Fruit fly (Drosophila melanogaster) whole organism, embryonic: ENCODE results near the gene mio.
A peak's percentile ranks its signal among the peaks of the same experiment; 100 is the strongest.

ENCODE experiments used
- C15 ChIP-seq: fragments of 200-800 bp; sonication (Bioruptor generic); IDR thresholded peaks from 3 replicates; pipeline ENCODE4 v1.3.6; 2022; ENCODE audit warnings: missing biosample characterization, missing genetic modification characterization
- CG11723 ChIP-seq: fragments of 200-800 bp; sonication (Bioruptor generic); optimal IDR thresholded peaks from 2 replicates; lab custom pipeline; 2017; ENCODE audit warnings: missing biosample characterization, mild to moderate bottlenecking, missing genetic modification characterization
- CG1602 ChIP-seq: fragments of 200-800 bp; sonication (Bioruptor generic); optimal IDR thresholded peaks from 3 replicates; lab custom pipeline; 2016; ENCODE audit warnings: missing biosample characterization, missing genetic modification characterization
- CG18764 ChIP-seq: fragments of 200-800 bp; sonication (Bioruptor generic); optimal IDR thresholded peaks from 3 replicates; lab custom pipeline; 2016; ENCODE audit warnings: missing biosample characterization, missing genetic modification characterization
- CG2120 ChIP-seq: fragments of 200-800 bp; sonication (Bioruptor generic); optimal IDR thresholded peaks from 3 replicates; lab custom pipeline; 2016; ENCODE audit warnings: missing biosample characterization, missing genetic modification characterization
- CG31441 ChIP-seq: fragments of 200-800 bp; sonication (Bioruptor generic); IDR thresholded peaks from 2 replicates; pipeline ENCODE4 v1.3.6; 2022; ENCODE audit warnings: missing biosample characterization, missing genetic modification characterization
- CG4617 ChIP-seq: fragments of 200-800 bp; sonication (Bioruptor generic); optimal IDR thresholded peaks from 3 replicates; lab custom pipeline; 2016; ENCODE audit warnings: missing biosample characterization, missing genetic modification characterization, borderline replicate concordance
- CG7963 ChIP-seq: fragments of 200-800 bp; sonication (Bioruptor generic); IDR thresholded peaks from 3 replicates; pipeline ENCODE4 v1.3.6; 2022; ENCODE audit warnings: missing biosample characterization, missing genetic modification characterization; ENCODE audit not compliant: partially characterized antibody
- CG8281 ChIP-seq: fragments of 200-800 bp; sonication (Bioruptor generic); optimal IDR thresholded peaks from 2 replicates; lab custom pipeline; 2018; ENCODE audit warnings: missing biosample characterization, mild to moderate bottlenecking, missing genetic modification characterization, moderate library complexity
- CG8388 ChIP-seq: fragments of 200-800 bp; sonication (Bioruptor generic); optimal IDR thresholded peaks from 2 replicates; lab custom pipeline; 2019; ENCODE audit warnings: missing biosample characterization, mild to moderate bottlenecking, missing genetic modification characterization, moderate library complexity
- CG8478 ChIP-seq: fragments of >200 bp; optimal IDR thresholded peaks from 2 replicates; lab custom pipeline; 2018
- CG9609 ChIP-seq: fragments of 200-800 bp; sonication (Bioruptor generic); optimal IDR thresholded peaks from 3 replicates; lab custom pipeline; 2016; ENCODE audit warnings: missing biosample characterization, missing genetic modification characterization
- CG9727 ChIP-seq: fragments of 200-800 bp; sonication (Bioruptor generic); optimal IDR thresholded peaks from 3 replicates; lab custom pipeline; 2017; ENCODE audit warnings: missing biosample characterization, mild to moderate bottlenecking, missing genetic modification characterization
- Chrac-16 ChIP-seq: fragments of 200-800 bp; sonication (Bioruptor generic); optimal IDR thresholded peaks from 3 replicates; lab custom pipeline; 2016; ENCODE audit warnings: missing biosample characterization, missing genetic modification characterization
- D ChIP-seq, 2 experiments: fragments of 200-800 bp in 1 of 2; fragments of >200 bp in 1 of 2; sonication (Bioruptor generic) in 1 of 2; optimal IDR thresholded peaks; 2 replicates in 1 of 2; 3 replicates in 1 of 2; lab custom pipeline; 2017; ENCODE audit warnings: mild to moderate bottlenecking in 1 of 2, missing biosample characterization in 1 of 2, missing genetic modification characterization in 1 of 2, missing genetic modification reagents in 1 of 2
- Dip3 ChIP-seq: fragments of 200-800 bp; sonication (Bioruptor generic); optimal IDR thresholded peaks from 3 replicates; lab custom pipeline; 2016; ENCODE audit warnings: missing biosample characterization, missing genetic modification characterization
- Dll ChIP-seq: fragments of 200-800 bp; sonication (Bioruptor generic); IDR thresholded peaks from 4 replicates; pipeline ENCODE4 v1.3.6; 2022; ENCODE audit warnings: missing biosample characterization, missing genetic modification characterization; ENCODE audit not compliant: partially characterized antibody
- Dref ChIP-seq: fragments of 200-800 bp; sonication (Bioruptor generic); IDR thresholded peaks from 2 replicates; pipeline ENCODE4 v1.3.6; 2022; ENCODE audit warnings: missing biosample characterization, missing genetic modification characterization
- Gug ChIP-seq: fragments of 200-800 bp; sonication (Bioruptor generic); IDR thresholded peaks from 4 replicates; pipeline ENCODE4 v1.3.6; 2022; ENCODE audit warnings: missing biosample characterization, missing genetic modification characterization
- HLH3B ChIP-seq: fragments of 200-800 bp; sonication (Bioruptor generic); IDR thresholded peaks from 2 replicates; pipeline ENCODE4 v1.3.6; 2022; ENCODE audit warnings: missing biosample characterization, missing genetic modification characterization
- HLHmδ ChIP-seq: fragments of 200-800 bp; sonication (Bioruptor generic); optimal IDR thresholded peaks from 2 replicates; lab custom pipeline; 2018; ENCODE audit warnings: missing biosample characterization, mild to moderate bottlenecking, missing genetic modification characterization, moderate library complexity
- Hand ChIP-seq: fragments of 200-800 bp; sonication (Bioruptor generic); optimal IDR thresholded peaks from 2 replicates; lab custom pipeline; 2017; ENCODE audit warnings: mild to moderate bottlenecking, missing biosample characterization, missing genetic modification reagents, missing genetic modification characterization
- MBD-R2 ChIP-seq: fragments of 200-800 bp; sonication (Bioruptor generic); IDR thresholded peaks from 2 replicates; pipeline ENCODE4 v1.3.6; 2022; ENCODE audit warnings: missing biosample characterization, missing genetic modification characterization
- Max ChIP-seq: fragments of 200-800 bp; sonication (Bioruptor generic); optimal IDR thresholded peaks from 2 replicates; lab custom pipeline; 2016; ENCODE audit warnings: missing biosample characterization, mild to moderate bottlenecking, missing genetic modification characterization
- NK7.1 ChIP-seq: fragments of 200-800 bp; sonication (Bioruptor generic); optimal IDR thresholded peaks from 3 replicates; lab custom pipeline; 2016; ENCODE audit warnings: missing biosample characterization, missing genetic modification characterization
- Oli ChIP-seq: fragments of 200-800 bp; sonication (Bioruptor generic); optimal IDR thresholded peaks from 2 replicates; lab custom pipeline; 2018; ENCODE audit warnings: missing biosample characterization, mild to moderate bottlenecking, missing genetic modification characterization, moderate library complexity
- Rfx ChIP-seq: fragments of 200-800 bp; sonication (Bioruptor generic); IDR thresholded peaks from 2 replicates; pipeline ENCODE4 v1.3.6; 2022; ENCODE audit warnings: missing biosample characterization, missing genetic modification characterization
- Sin3A ChIP-seq: fragments of >200 bp; optimal IDR thresholded peaks from 2 replicates; lab custom pipeline; 2018
- Ssrp ChIP-seq: fragments of 200-800 bp; sonication (Bioruptor generic); optimal IDR thresholded peaks from 2 replicates; lab custom pipeline; 2018; ENCODE audit warnings: missing biosample characterization, mild to moderate bottlenecking, missing genetic modification characterization, moderate library complexity
- Tbp ChIP-seq: fragments of >200 bp; optimal IDR thresholded peaks from 2 replicates; lab custom pipeline; 2018; ENCODE audit warnings: missing biosample characterization, missing genetic modification characterization
- Xbp1 ChIP-seq: fragments of 200-800 bp; sonication (Bioruptor generic); optimal IDR thresholded peaks from 3 replicates; lab custom pipeline; 2016; ENCODE audit warnings: missing biosample characterization, mild to moderate bottlenecking, missing genetic modification characterization
- ash1 ChIP-seq: fragments of 200-800 bp; sonication (Bioruptor generic); optimal IDR thresholded peaks from 2 replicates; lab custom pipeline; 2018; ENCODE audit warnings: missing biosample characterization, mild to moderate bottlenecking, missing genetic modification characterization
- caup ChIP-seq: fragments of 200-800 bp; sonication (Bioruptor generic); optimal IDR thresholded peaks from 3 replicates; lab custom pipeline; 2017; ENCODE audit warnings: missing biosample characterization, mild to moderate bottlenecking, missing genetic modification characterization, moderate library complexity; ENCODE audit not compliant: severe bottlenecking
- crp ChIP-seq, 2 experiments: fragments of 200-800 bp; sonication (Bioruptor generic); optimal IDR thresholded peaks; 2 replicates in 1 of 2; 3 replicates in 1 of 2; lab custom pipeline; 2017; ENCODE audit warnings: missing biosample characterization in 2 of 2, missing genetic modification characterization in 2 of 2, mild to moderate bottlenecking in 1 of 2, moderate library complexity in 1 of 2
- ems ChIP-seq: fragments of 200-800 bp; sonication (Bioruptor generic); optimal IDR thresholded peaks from 3 replicates; lab custom pipeline; 2016; ENCODE audit warnings: missing biosample characterization, missing genetic modification characterization
- fd3F ChIP-seq: fragments of 200-800 bp; sonication (Bioruptor generic); optimal IDR thresholded peaks from 2 replicates; lab custom pipeline; 2018; ENCODE audit warnings: missing biosample characterization, mild to moderate bottlenecking, missing genetic modification characterization, moderate library complexity
- fd64A ChIP-seq: fragments of 200-800 bp; sonication (Bioruptor generic); optimal IDR thresholded peaks from 3 replicates; lab custom pipeline; 2018; ENCODE audit warnings: missing biosample characterization, mild to moderate bottlenecking, missing genetic modification characterization
- gro ChIP-seq: fragments of 200-800 bp; sonication (Bioruptor generic); optimal IDR thresholded peaks from 2 replicates; lab custom pipeline; 2016; ENCODE audit warnings: missing biosample characterization, missing genetic modification characterization
- hb ChIP-seq: fragments of 200-800 bp; sonication (Bioruptor generic); IDR thresholded peaks from 3 replicates; pipeline ENCODE4 v1.3.6; 2022; ENCODE audit warnings: missing biosample characterization, missing genetic modification characterization; ENCODE audit not compliant: partially characterized antibody
- jing ChIP-seq: fragments of 200-800 bp; sonication (Bioruptor generic); optimal IDR thresholded peaks from 2 replicates; lab custom pipeline; 2018; ENCODE audit warnings: missing biosample characterization, mild to moderate bottlenecking, missing genetic modification characterization
- ken ChIP-seq: fragments of 200-800 bp; sonication (Bioruptor generic); IDR thresholded peaks from 3 replicates; pipeline ENCODE4 v1.3.6; 2022; ENCODE audit warnings: missing biosample characterization, missing genetic modification characterization
- klu ChIP-seq: fragments of 200-800 bp; sonication (Bioruptor generic); IDR thresholded peaks from 2 replicates; pipeline ENCODE4 v1.3.6; 2022; ENCODE audit warnings: missing biosample characterization, missing genetic modification characterization
- onecut ChIP-seq: fragments of 200-800 bp; sonication (Bioruptor generic); IDR thresholded peaks from 2 replicates; pipeline ENCODE4 v1.3.6; 2022; ENCODE audit warnings: missing biosample characterization, missing genetic modification characterization
- phol ChIP-seq: fragments of 200-800 bp; sonication (Bioruptor generic); optimal IDR thresholded peaks from 3 replicates; lab custom pipeline; 2018; ENCODE audit warnings: missing biosample characterization, mild to moderate bottlenecking, missing genetic modification characterization, moderate library complexity
- pros ChIP-seq: fragments of 200-800 bp; sonication (Bioruptor generic); optimal IDR thresholded peaks from 3 replicates; lab custom pipeline; 2019; ENCODE audit warnings: missing biosample characterization, mild to moderate bottlenecking, missing genetic modification characterization, moderate library complexity
- ro ChIP-seq: fragments of 200-800 bp; sonication (Bioruptor generic); IDR thresholded peaks from 2 replicates; pipeline ENCODE4 v1.3.6; 2022; ENCODE audit warnings: missing biosample characterization, missing genetic modification characterization
- ssp ChIP-seq: fragments of 200-800 bp; sonication (Bioruptor generic); IDR thresholded peaks from 2 replicates; pipeline ENCODE4 v1.3.6; 2022; ENCODE audit warnings: missing biosample characterization, missing genetic modification characterization
- tin ChIP-seq: fragments of 200-800 bp; sonication (Bioruptor generic); optimal IDR thresholded peaks from 3 replicates; lab custom pipeline; 2016; ENCODE audit warnings: missing biosample characterization, missing genetic modification characterization
- toy ChIP-seq: fragments of 200-800 bp; sonication (Bioruptor generic); IDR thresholded peaks from 2 replicates; pipeline ENCODE4 v1.3.6; 2022; ENCODE audit warnings: missing biosample characterization, missing genetic modification characterization
- trh ChIP-seq: fragments of 200-800 bp; sonication (Bioruptor generic); optimal IDR thresholded peaks from 2 replicates; lab custom pipeline; 2016; ENCODE audit warnings: missing biosample characterization, missing genetic modification characterization
- z ChIP-seq: fragments of 200-800 bp; sonication (Bioruptor generic); IDR thresholded peaks from 3 replicates; pipeline ENCODE4 v1.3.6; 2022; ENCODE audit warnings: missing biosample characterization, missing genetic modification characterization

The mio gene

dm6 chr2L:2189100-2189499 is 28.0 kb upstream of the mio start (continued):
- TF ChIP-seq HLH3B (GFP tag; lab: Robert Waterston, UW) (peak; percentile 51; the same call in 1 of the 2 replicates), Dll (GFP tag; lab: Robert Waterston, UW) (no peak), CG9609 (GFP tag; lab: Kevin White, UChicago) (peak; percentile 66), ken (GFP tag; lab: Robert Waterston, UW) (0 out of 3 replicates have a peak, but pooled peaks have one; percentile 17), D (optimal IDR thresholded peaks at IDR 0.05; lab: Kevin White, UChicago) (no peak), D (GFP tag; optimal IDR thresholded peaks at IDR 0.05; lab: Kevin White, UChicago) (peak; percentile 87), caup (GFP tag; lab: Kevin White, UChicago) (no peak), Tbp (GFP tag; lab: Kevin White, UChicago) (no peak), Dref (GFP tag; lab: Robert Waterston, UW) (no peak), C15 (GFP tag; lab: Robert Waterston, UW) (no peak), z (GFP tag; lab: Robert Waterston, UW) (no peak), crp (GFP tag; optimal IDR thresholded peaks at IDR 0.05; lab: Kevin White, UChicago) (no peak), toy (GFP tag; lab: Robert Waterston, UW) (no peak), fd64A (GFP tag; lab: Kevin White, UChicago) (peak; percentile 64), trh (GFP tag; lab: Kevin White, UChicago) (no peak), CG2120 (no peak), phol (tag; lab: Kevin White, UChicago) (peak; percentile 79), CG31441 (GFP tag; lab: Robert Waterston, UW) (peak; percentile 67), Ssrp (peak; percentile 77), CG7963 (GFP tag; lab: Robert Waterston, UW) (no peak), pros (GFP tag; lab: Kevin White, UChicago) (no peak), Xbp1 (peak; percentile 67), ems (peak; percentile 13), Chrac-16 (GFP tag; lab: Kevin White, UChicago) (peak; percentile 79), CG1602 (GFP tag; lab: Kevin White, UChicago) (peak; percentile 69), CG8478 (lab: Kevin White, UChicago) (no peak), Sin3A (lab: Kevin White, UChicago) (no peak), jing (GFP tag; lab: Kevin White, UChicago) (peak; percentile 40), hb (GFP tag; lab: Robert Waterston, UW) (no peak), HLHmδ (no peak), Oli (peak; percentile 65), CG4617 (peak; percentile 4), ash1 (GFP tag; lab: Kevin White, UChicago) (no peak), tin (GFP tag; lab: Kevin White, UChicago) (peak; percentile 84), Max (GFP tag; lab: Kevin White, UChicago) (peak; percentile 35), ro (GFP tag; lab: Robert Waterston, UW) (peak; percentile 49; the same call in 1 of the 2 replicates), onecut (peak; percentile 43; the same call in 1 of the 2 replicates), fd3F (no peak), gro (GFP tag; lab: Kevin White, UChicago) (no peak), CG9727 (peak; percentile 76), CG8281 (tag; lab: Kevin White, UChicago) (peak; percentile 13), klu (GFP tag; lab: Robert Waterston, UW) (no peak), Gug (GFP tag; lab: Robert Waterston, UW) (peak; percentile 55; the same call in 2 of the 4 replicates), Dip3 (no peak), NK7.1 (no peak), CG11723 (peak; percentile 26), CG18764 (GFP tag; lab: Kevin White, UChicago) (peak; percentile 60), MBD-R2 (GFP tag; lab: Robert Waterston, UW) (no peak), ssp (GFP tag; lab: Robert Waterston, UW) (peak; percentile 61), Hand (GFP tag; lab: Kevin White, UChicago) (no peak), Rfx (GFP tag; lab: Robert Waterston, UW) (no peak), CG8388 (GFP tag; lab: Kevin White, UChicago) (peak; percentile 80)
